Worm (Caenorhabditis elegans) whole organism, early embryonic: Measurements from ENCODE around the gene C24F3.2.
A peak's percentile ranks its signal among the peaks of the same experiment; 100 is the strongest.

ENCODE experiments used
- F13C5.2 ChIP-seq: sonication (generic microtip); optimal IDR thresholded peaks from 2 replicates; lab custom pipeline; 2017; ENCODE audit warnings: mild to moderate bottlenecking, missing genetic modification characterization, inconsistent platforms, missing compliant biosample characterization
- ama-1 ChIP-seq: fragments of 150-350 bp; optimal IDR thresholded peaks from 2 replicates; lab custom pipeline; 2014
- ceh-13 ChIP-seq: fragments of 200-800 bp; sonication (Bioruptor generic); optimal IDR thresholded peaks from 2 replicates; lab custom pipeline; 2018; ENCODE audit warnings: mild to moderate bottlenecking, missing genetic modification characterization, missing compliant biosample characterization
- flt-1 ChIP-seq: fragments of 200-800 bp; sonication (Bioruptor generic); IDR thresholded peaks from 2 replicates; pipeline ENCODE4 v1.3.6; 2022; ENCODE audit warnings: missing genetic modification characterization, missing compliant biosample characterization
- hmg-4 ChIP-seq: fragments of 200-800 bp; sonication (Bioruptor generic); optimal IDR thresholded peaks from 2 replicates; lab custom pipeline; 2018; ENCODE audit warnings: mild to moderate bottlenecking, missing genetic modification characterization, missing compliant biosample characterization
- hnd-1 ChIP-seq: sonication (generic microtip); optimal IDR thresholded peaks from 2 replicates; lab custom pipeline; 2016; ENCODE audit warnings: missing genetic modification characterization, missing compliant biosample characterization
- tbx-11 ChIP-seq: fragments of 200-800 bp; sonication (Bioruptor generic); IDR thresholded peaks from 2 replicates; pipeline ENCODE4 v1.3.6; 2022; ENCODE audit warnings: missing genetic modification characterization, missing compliant biosample characterization
- tbx-37 ChIP-seq: fragments of 200-800 bp; sonication (Bioruptor generic); conservative IDR thresholded peaks from 2 replicates; pipeline ENCODE4 v1.3.6; 2022; ENCODE audit warnings: missing genetic modification reagents, missing genetic modification characterization, missing compliant biosample characterization

DNA sequence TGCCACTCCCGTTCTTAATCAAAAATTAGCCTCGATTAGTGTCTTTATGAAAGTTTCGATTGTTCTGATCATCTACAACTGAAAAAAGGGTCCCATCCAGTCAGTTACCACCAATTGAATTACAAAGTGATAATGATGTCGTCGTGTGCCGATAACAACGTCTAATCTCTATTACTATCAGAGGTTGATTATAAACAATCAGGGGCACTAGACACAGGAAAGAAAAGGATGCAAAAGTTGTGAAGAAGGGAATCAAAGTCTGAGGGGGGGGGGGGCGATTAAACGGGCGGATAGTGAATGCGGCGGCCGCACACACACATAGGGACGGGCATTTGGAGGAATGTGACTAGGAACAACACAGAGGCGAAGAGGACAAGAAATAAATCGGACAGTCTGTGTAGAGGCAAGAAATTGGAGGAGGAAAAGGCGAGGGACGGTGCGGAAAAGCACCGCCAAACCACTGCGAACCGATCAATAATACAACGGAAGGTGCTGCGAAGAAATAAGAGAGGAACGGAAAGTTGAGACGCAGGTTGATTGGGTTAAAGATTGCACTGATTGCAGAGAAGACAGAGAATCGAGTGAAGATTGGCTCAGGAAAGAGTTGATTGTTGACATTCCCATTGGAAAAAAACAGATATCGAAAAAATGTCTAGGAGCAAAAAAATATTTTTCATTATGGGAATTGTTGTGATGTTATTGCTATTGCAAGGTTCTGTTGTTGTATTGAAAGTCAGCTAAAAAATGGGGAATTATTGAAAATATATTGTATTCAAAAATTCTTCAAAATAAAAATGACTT lies 47.2 kb upstream of the C24F3.2 start:
- TF ChIP-seq hmg-4 (GFP tag; lab: Kevin White, UChicago), result peak; percentile 79
- TF ChIP-seq flt-1, result no peak
- TF ChIP-seq F13C5.2 (tag; lab: Kevin White, UChicago), result no peak
- TF ChIP-seq ama-1 (lab: Kevin White, UChicago), result no peak
- no peak for TF ChIP-seq tbx-37 (GFP tag; lab: Robert Waterston, UW)
- TF ChIP-seq tbx-11 (GFP tag; lab: Robert Waterston, UW), result no peak
- no peak for TF ChIP-seq ceh-13 (GFP tag; lab: Kevin White, UChicago)
- TF ChIP-seq hnd-1 (tag; lab: Kevin White, UChicago), result no peak
